Fruit fly (Drosophila melanogaster) whole organism, embryonic: ENCODE results near the gene gw.

Source experiments
- B-H2 ChIP-seq: fragments of 200-800 bp; sonication (Bioruptor generic); optimal IDR thresholded peaks from 2 replicates; lab custom pipeline; 2018; ENCODE audit warnings: missing biosample characterization, mild to moderate bottlenecking, missing genetic modification characterization
- CG10209 ChIP-seq: fragments of 200-800 bp; sonication (Bioruptor generic); optimal IDR thresholded peaks from 3 replicates; lab custom pipeline; 2017; ENCODE audit warnings: missing biosample characterization, mild to moderate bottlenecking, missing genetic modification characterization, missing genetic modification reagents
- CG11456 ChIP-seq: fragments of 200-800 bp; sonication (Bioruptor generic); IDR thresholded peaks from 3 replicates; pipeline ENCODE4 v1.3.6; 2022; ENCODE audit warnings: missing biosample characterization, missing genetic modification characterization
- CG1233 ChIP-seq: fragments of 200-800 bp; sonication (Bioruptor generic); optimal IDR thresholded peaks from 4 replicates; lab custom pipeline; 2018; ENCODE audit warnings: missing biosample characterization, mild to moderate bottlenecking, missing genetic modification characterization
- CG14860 ChIP-seq: fragments of 200-800 bp; sonication (Bioruptor generic); IDR thresholded peaks from 3 replicates; pipeline ENCODE4 v1.3.6; 2022; ENCODE audit warnings: missing biosample characterization, missing genetic modification characterization; ENCODE audit not compliant: partially characterized antibody
- CG15479 ChIP-seq: fragments of 200-800 bp; sonication (Bioruptor generic); optimal IDR thresholded peaks from 3 replicates; lab custom pipeline; 2019; ENCODE audit warnings: missing biosample characterization, mild to moderate bottlenecking, missing genetic modification characterization, moderate library complexity
- CG1603 ChIP-seq: fragments of 200-800 bp; sonication (Bioruptor generic); optimal IDR thresholded peaks from 2 replicates; lab custom pipeline; 2019; ENCODE audit warnings: missing biosample characterization, mild to moderate bottlenecking, missing genetic modification characterization, moderate library complexity
- CG1647 ChIP-seq: fragments of 200-800 bp; sonication (Bioruptor generic); optimal IDR thresholded peaks from 3 replicates; lab custom pipeline; 2016; ENCODE audit warnings: missing biosample characterization, missing genetic modification characterization
- CG17186 ChIP-seq: fragments of 200-800 bp; sonication (Bioruptor generic); optimal IDR thresholded peaks from 3 replicates; lab custom pipeline; 2017; ENCODE audit warnings: missing biosample characterization, missing genetic modification reagents, missing genetic modification characterization
- CG17385 ChIP-seq: fragments of 200-800 bp; sonication (Bioruptor generic); optimal IDR thresholded peaks from 3 replicates; lab custom pipeline; 2018; ENCODE audit warnings: missing biosample characterization, mild to moderate bottlenecking, missing genetic modification characterization
- CG18599 ChIP-seq: fragments of 200-800 bp; sonication (Bioruptor generic); optimal IDR thresholded peaks from 3 replicates; lab custom pipeline; 2017; ENCODE audit warnings: missing biosample characterization, missing genetic modification characterization, mild to moderate bottlenecking, moderate library complexity, missing genetic modification reagents
- CG2678 ChIP-seq: fragments of 200-800 bp; sonication (Bioruptor generic); optimal IDR thresholded peaks from 3 replicates; lab custom pipeline; 2019; ENCODE audit warnings: missing biosample characterization, mild to moderate bottlenecking, missing genetic modification characterization, moderate library complexity
- CG3281 ChIP-seq: fragments of 200-800 bp; sonication (Bioruptor generic); optimal IDR thresholded peaks from 3 replicates; lab custom pipeline; 2017; ENCODE audit warnings: missing biosample characterization, mild to moderate bottlenecking, missing genetic modification characterization
- CG33557 ChIP-seq: fragments of 200-800 bp; sonication (Bioruptor generic); optimal IDR thresholded peaks from 2 replicates; lab custom pipeline; 2019; ENCODE audit warnings: missing biosample characterization, mild to moderate bottlenecking, missing genetic modification characterization, moderate library complexity
- CG34224 ChIP-seq: fragments of 200-800 bp; sonication (Bioruptor generic); IDR thresholded peaks from 3 replicates; pipeline ENCODE4 v1.3.6; 2022; ENCODE audit warnings: missing biosample characterization, missing genetic modification characterization; ENCODE audit not compliant: partially characterized antibody
- CG42726 ChIP-seq: fragments of 200-800 bp; sonication (Bioruptor generic); IDR thresholded peaks from 2 replicates; pipeline ENCODE4 v1.3.6; 2022; ENCODE audit warnings: missing biosample characterization, missing genetic modification characterization; ENCODE audit not compliant: partially characterized antibody
- CG6683 ChIP-seq: fragments of 200-800 bp; sonication (Bioruptor generic); optimal IDR thresholded peaks from 2 replicates; lab custom pipeline; 2017; ENCODE audit warnings: missing biosample characterization, mild to moderate bottlenecking, missing genetic modification characterization, missing genetic modification reagents
- CG9797 ChIP-seq: fragments of 200-800 bp; sonication (Bioruptor generic); optimal IDR thresholded peaks from 3 replicates; lab custom pipeline; 2018; ENCODE audit warnings: missing biosample characterization, mild to moderate bottlenecking, missing genetic modification characterization
- CTCF ChIP-seq: fragments of 200-800 bp; sonication (Bioruptor generic); optimal IDR thresholded peaks from 2 replicates; lab custom pipeline; 2017; ENCODE audit warnings: missing biosample characterization, mild to moderate bottlenecking, missing genetic modification characterization, moderate library complexity
- D19A ChIP-seq: fragments of 200-800 bp; optimal IDR thresholded peaks from 3 replicates; lab custom pipeline; 2019; ENCODE audit warnings: missing biosample characterization, mild to moderate bottlenecking, missing genetic modification characterization, moderate library complexity
- Hr3 ChIP-seq: fragments of 200-800 bp; sonication (Bioruptor generic); optimal IDR thresholded peaks from 3 replicates; lab custom pipeline; 2016; ENCODE audit warnings: missing biosample characterization, missing genetic modification characterization
- Hr78 ChIP-seq, 2 experiments: fragments of 200-800 bp in 1 of 2; fragments of >200 bp in 1 of 2; sonication (Bioruptor generic) in 1 of 2; optimal IDR thresholded peaks; 2 replicates each; lab custom pipeline; 2017 to 2019; ENCODE audit warnings: missing biosample characterization in 2 of 2, missing genetic modification characterization in 2 of 2, mild to moderate bottlenecking in 1 of 2, moderate library complexity in 1 of 2
- Kr ChIP-seq: fragments of 200-800 bp; sonication (Bioruptor generic); optimal IDR thresholded peaks from 2 replicates; lab custom pipeline; 2017; ENCODE audit warnings: missing biosample characterization, mild to moderate bottlenecking, missing genetic modification characterization
- Lpt ChIP-seq: fragments of >200 bp; optimal IDR thresholded peaks from 2 replicates; lab custom pipeline; 2018; ENCODE audit warnings: missing biosample characterization, missing genetic modification characterization
- MBD-R2 ChIP-seq: fragments of 200-800 bp; sonication (Bioruptor generic); IDR thresholded peaks from 2 replicates; pipeline ENCODE4 v1.3.6; 2022; ENCODE audit warnings: missing biosample characterization, missing genetic modification characterization
- Mrtf ChIP-seq: fragments of 200-800 bp; sonication (Bioruptor generic); IDR thresholded peaks from 3 replicates; pipeline ENCODE4 v1.3.6; 2022; ENCODE audit warnings: missing biosample characterization, missing genetic modification characterization
- NFAT ChIP-seq: fragments of 200-800 bp; sonication (Bioruptor generic); IDR thresholded peaks from 2 replicates; pipeline ENCODE4 v1.3.6; 2022; ENCODE audit warnings: missing biosample characterization, missing genetic modification characterization
- Nf-YB ChIP-seq: fragments of 200-800 bp; sonication (Bioruptor generic); optimal IDR thresholded peaks from 3 replicates; lab custom pipeline; 2019; ENCODE audit warnings: missing biosample characterization, mild to moderate bottlenecking, missing genetic modification characterization, moderate library complexity
- Opbp ChIP-seq: fragments of 200-800 bp; sonication (Bioruptor generic); IDR thresholded peaks from 3 replicates; pipeline ENCODE4 v1.3.6; 2022; ENCODE audit warnings: missing biosample characterization, missing genetic modification characterization; ENCODE audit not compliant: partially characterized antibody
- Pdp1 ChIP-seq, 2 experiments: fragments of 200-800 bp; sonication (Bioruptor generic); optimal IDR thresholded peaks; 3 replicates each; lab custom pipeline; 2016; ENCODE audit warnings: missing biosample characterization in 2 of 2, missing genetic modification characterization in 2 of 2, mild to moderate bottlenecking in 1 of 2, moderate library complexity in 1 of 2
- Trl ChIP-seq, 3 experiments: fragments of >200 bp in 2 of 3; fragments of 200-800 bp in 1 of 3; sonication (Bioruptor generic) in 1 of 3; optimal IDR thresholded peaks; 2 replicates in 1 of 3; 3 replicates in 2 of 3; lab custom pipeline; 2016 to 2017; ENCODE audit warnings: missing biosample characterization in 1 of 3, missing genetic modification characterization in 1 of 3
- al ChIP-seq: fragments of 200-800 bp; sonication (Bioruptor generic); IDR thresholded peaks from 2 replicates; pipeline ENCODE4 v1.3.6; 2022; ENCODE audit warnings: missing biosample characterization, missing genetic modification characterization
- bowl ChIP-seq: fragments of 200-800 bp; sonication (Bioruptor generic); IDR thresholded peaks from 2 replicates; pipeline ENCODE4 v1.3.6; 2022; ENCODE audit warnings: missing biosample characterization, missing genetic modification characterization
- crc ChIP-seq: fragments of 200-800 bp; sonication (Bioruptor generic); optimal IDR thresholded peaks from 2 replicates; lab custom pipeline; 2016; ENCODE audit warnings: missing biosample characterization, missing genetic modification characterization
- da ChIP-seq: fragments of 200-800 bp; sonication (Bioruptor generic); optimal IDR thresholded peaks from 2 replicates; lab custom pipeline; 2016; ENCODE audit warnings: missing biosample characterization, missing genetic modification characterization
- klu ChIP-seq: fragments of 200-800 bp; sonication (Bioruptor generic); IDR thresholded peaks from 2 replicates; pipeline ENCODE4 v1.3.6; 2022; ENCODE audit warnings: missing biosample characterization, missing genetic modification characterization
- lbe ChIP-seq: fragments of 200-800 bp; sonication (Bioruptor generic); optimal IDR thresholded peaks from 2 replicates; lab custom pipeline; 2016; ENCODE audit warnings: missing biosample characterization, mild to moderate bottlenecking, missing genetic modification characterization
- lilli ChIP-seq: fragments of 200-800 bp; sonication (Bioruptor generic); optimal IDR thresholded peaks from 3 replicates; lab custom pipeline; 2016; ENCODE audit warnings: missing biosample characterization, missing genetic modification characterization
- lov ChIP-seq, 2 experiments: fragments of 200-800 bp in 1 of 2; fragments of >200 bp in 1 of 2; sonication (Bioruptor generic) in 1 of 2; IDR thresholded peaks in 1 of 2; optimal IDR thresholded peaks in 1 of 2; 2 replicates in 1 of 2; 3 replicates in 1 of 2; pipeline versions ENCODE4 v1.3.6 to Lab custom; 2017 to 2022; ENCODE audit warnings: missing biosample characterization in 1 of 2, missing genetic modification characterization in 1 of 2
- p53 ChIP-seq: fragments of 200-800 bp; sonication (Bioruptor generic); optimal IDR thresholded peaks from 2 replicates; lab custom pipeline; 2016; ENCODE audit warnings: missing biosample characterization, missing genetic modification characterization
- sc ChIP-seq, 3 experiments: fragments of >200 bp in 2 of 3; fragments of 200-800 bp in 1 of 3; sonication (Bioruptor generic) in 1 of 3; optimal IDR thresholded peaks; 2 replicates in 2 of 3; 3 replicates in 1 of 3; lab custom pipeline; 2017; ENCODE audit warnings: mild to moderate bottlenecking in 1 of 3, missing biosample characterization in 1 of 3, missing genetic modification characterization in 1 of 3, missing genetic modification reagents in 1 of 3
- scrt ChIP-seq: fragments of 200-800 bp; sonication (Bioruptor generic); optimal IDR thresholded peaks from 2 replicates; lab custom pipeline; 2018; ENCODE audit warnings: missing biosample characterization, mild to moderate bottlenecking, missing genetic modification characterization, moderate library complexity
- sens ChIP-seq: fragments of 200-800 bp; sonication (Bioruptor generic); peaks from one replicate; lab custom pipeline; 2016; ENCODE audit warnings: missing biosample characterization, missing genetic modification characterization
- sima ChIP-seq: fragments of 200-800 bp; sonication (Bioruptor generic); optimal IDR thresholded peaks from 2 replicates; lab custom pipeline; 2016; ENCODE audit warnings: missing biosample characterization, missing genetic modification characterization
- slbo ChIP-seq: fragments of 200-800 bp; sonication (Bioruptor generic); IDR thresholded peaks from 2 replicates; pipeline ENCODE4 v1.3.6; 2022; ENCODE audit warnings: missing biosample characterization, missing genetic modification characterization
- stc ChIP-seq: fragments of 200-800 bp; sonication (Bioruptor generic); IDR thresholded peaks from 2 replicates; pipeline ENCODE4 v1.3.6; 2022; ENCODE audit warnings: missing biosample characterization, missing genetic modification characterization
- vvl ChIP-seq: fragments of 200-800 bp; sonication (Bioruptor generic); IDR thresholded peaks from 2 replicates; pipeline ENCODE4 v1.3.6; 2022; ENCODE audit warnings: missing biosample characterization, missing genetic modification characterization
- wek ChIP-seq: fragments of 200-800 bp; sonication (Bioruptor generic); optimal IDR thresholded peaks from 3 replicates; lab custom pipeline; 2018; ENCODE audit warnings: missing biosample characterization, mild to moderate bottlenecking, missing genetic modification characterization, moderate library complexity
- zfh1 ChIP-seq: fragments of 200-800 bp; sonication (Bioruptor generic); IDR thresholded peaks from 3 replicates; pipeline ENCODE4 v1.3.6; 2022; ENCODE audit warnings: missing biosample characterization, missing genetic modification characterization

gw gene

DNA sequence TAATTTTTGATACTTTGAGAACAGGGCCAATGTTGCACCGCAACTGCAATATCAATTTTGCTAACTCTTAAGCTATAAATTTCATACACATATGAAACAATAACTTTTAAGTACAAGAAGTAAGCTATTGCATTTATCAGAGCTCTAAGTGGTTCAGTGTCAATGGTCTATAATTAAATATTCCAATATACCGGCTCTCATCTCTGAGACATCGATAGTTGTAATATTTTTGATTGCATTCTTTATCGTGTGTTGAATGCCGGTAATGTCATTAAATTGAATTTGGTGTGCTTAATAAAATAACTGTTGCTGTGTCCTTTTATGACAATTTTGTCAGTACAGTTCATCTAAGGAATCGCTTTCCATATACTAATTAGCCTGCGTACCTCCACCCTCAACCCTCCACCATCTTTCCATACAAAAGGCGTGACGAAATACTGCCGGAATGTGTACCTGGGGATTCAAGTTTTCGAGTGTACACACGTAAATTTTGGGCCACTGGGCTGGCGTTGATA is 10.6 kb upstream of the gw start, which contains the start of gene CG11360 (continued):
- TF ChIP-seq CG11456 (no peak), CG1233 (GFP tag; lab: Kevin White, UChicago) (no peak), CG42726 (GFP tag; lab: Robert Waterston, UW) (no peak), stc (no peak), sens (GFP tag; lab: Kevin White, UChicago) (peak; percentile 84), Trl (optimal IDR thresholded peaks at IDR 0.05; lab: Kevin White, UChicago) (no peak), Trl (GFP tag; optimal IDR thresholded peaks at IDR 0.05; lab: Kevin White, UChicago) (no peak), CG14860 (no peak), vvl (GFP tag; lab: Robert Waterston, UW) (no peak), CG33557 (GFP tag; lab: Kevin White, UChicago) (no peak), CG6683 (no peak), CG18599 (GFP tag; lab: Kevin White, UChicago) (no peak), CG34224 (peak; percentile 51; the same call in 2 of the 3 replicates), bowl (GFP tag; lab: Robert Waterston, UW) (no peak), D19A (tag; lab: Kevin White, UChicago) (peak; percentile 10), CG17385 (GFP tag; lab: Kevin White, UChicago) (no peak), Hr78 (GFP tag; optimal IDR thresholded peaks at IDR 0.05; lab: Kevin White, UChicago) (no peak), CG1603 (tag; lab: Kevin White, UChicago) (peak; percentile 95), klu (GFP tag; lab: Robert Waterston, UW) (no peak), Nf-YB (GFP tag; lab: Kevin White, UChicago) (no peak), CG15479 (GFP tag; lab: Kevin White, UChicago) (no peak), p53 (GFP tag; lab: Kevin White, UChicago) (no peak), sima (no peak), da (GFP tag; lab: Kevin White, UChicago) (no peak), CG3281 (GFP tag; lab: Kevin White, UChicago) (no peak), lilli (GFP tag; lab: Kevin White, UChicago) (peak; percentile 3), CG1647 (GFP tag; lab: Kevin White, UChicago) (no peak), al (no peak), NFAT (GFP tag; lab: Robert Waterston, UW) (no peak), Opbp (GFP tag; lab: Robert Waterston, UW) (no peak; the same call in 1 of the 3 replicates), CG10209 (GFP tag; lab: Kevin White, UChicago) (no peak), MBD-R2 (GFP tag; lab: Robert Waterston, UW) (peak; percentile 44; the same call in 1 of the 2 replicates), lbe (no peak), sc (optimal IDR thresholded peaks at IDR 0.05; lab: Kevin White, UChicago) (no peak), sc (GFP tag; optimal IDR thresholded peaks at IDR 0.05; lab: Kevin White, UChicago) (no peak), CTCF (no peak), zfh1 (GFP tag; lab: Robert Waterston, UW) (no peak), wek (GFP tag; lab: Kevin White, UChicago) (peak; percentile 82), Mrtf (GFP tag; lab: Robert Waterston, UW) (no peak), crc (GFP tag; lab: Kevin White, UChicago) (no peak), Kr (GFP tag; lab: Kevin White, UChicago) (no peak), lov (optimal IDR thresholded peaks at IDR 0.05; lab: Kevin White, UChicago) (no peak), lov (GFP tag; IDR thresholded peaks at IDR 0.05; lab: Robert Waterston, UW) (no peak), Hr3 (no peak), CG9797 (GFP tag; lab: Kevin White, UChicago) (no peak), B-H2 (no peak), Lpt (no peak), Pdp1 (GFP tag; optimal IDR thresholded peaks at IDR 0.05; lab: Kevin White, UChicago) (peak in 1 of 2 experiments; percentile 20), CG2678 (tag; lab: Kevin White, UChicago) (no peak), scrt (GFP tag; lab: Kevin White, UChicago) (peak; percentile 47), slbo (GFP tag; lab: Robert Waterston, UW) (no peak), CG17186 (GFP tag; lab: Kevin White, UChicago) (no peak)
